Worm (Caenorhabditis elegans): ENCODE results near the gene srj-57.

DNA sequence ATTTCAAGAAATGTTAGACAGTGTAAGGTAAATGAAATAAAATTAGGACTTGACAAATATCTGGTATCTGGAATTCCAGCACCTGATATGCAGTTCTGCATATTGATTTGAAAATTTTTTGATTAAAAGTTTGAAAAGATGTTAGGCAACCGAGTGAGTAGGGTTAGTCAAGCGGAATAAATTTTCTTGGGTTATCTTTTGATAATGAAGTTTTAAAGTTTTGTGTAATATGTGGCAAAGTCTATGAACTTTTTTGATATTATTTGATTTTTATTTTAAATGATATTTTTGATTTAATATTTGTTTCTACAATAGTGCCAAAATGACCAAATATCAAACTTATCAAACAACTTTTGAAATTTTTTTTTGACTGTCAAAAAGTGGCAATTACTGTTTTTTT lies 14.1 kb upstream of the srj-57 start, which contains the start of gene srh-241:
- TF ChIP-seq dmd-4 (tag; optimal IDR thresholded peaks at IDR 0.05; ENCODE audit: borderline replicate concordance) = no peak
- TF ChIP-seq ama-1 (optimal IDR thresholded peaks at IDR 0.05) = no peak
- TF ChIP-seq unc-3 (GFP tag; conservative IDR thresholded peaks at IDR 0.05) = no peak
- no peak for TF ChIP-seq unc-3 (tag; optimal IDR thresholded peaks at IDR 0.05)
